Worm (Caenorhabditis elegans) whole organism, midembryonic: ENCODE data around the gene clc-1.

Experiments
- T22C8.4 ChIP-seq: fragments of 200-800 bp; sonication (Bioruptor generic); IDR thresholded peaks from 2 replicates; pipeline ENCODE4 v1.3.6; 2022; ENCODE audit warnings: missing genetic modification characterization, missing compliant biosample characterization
- cog-1 ChIP-seq: sonication (generic microtip); optimal IDR thresholded peaks from 2 replicates; lab custom pipeline; 2016; ENCODE audit warnings: missing genetic modification characterization, missing compliant biosample characterization
- flt-1 ChIP-seq: fragments of 200-800 bp; sonication (Bioruptor generic); IDR thresholded peaks from 2 replicates; pipeline ENCODE4 v1.3.6; 2022; ENCODE audit warnings: missing genetic modification characterization, missing compliant biosample characterization
- klf-2 ChIP-seq: fragments of 200-800 bp; sonication (Bioruptor generic); conservative IDR thresholded peaks from 2 replicates; pipeline ENCODE4 v1.3.6; 2022; ENCODE audit warnings: missing genetic modification reagents, missing genetic modification characterization, missing compliant biosample characterization
- med-1 ChIP-seq: sonication (generic microtip); optimal IDR thresholded peaks from 2 replicates; lab custom pipeline; 2017; ENCODE audit warnings: missing genetic modification characterization, mild to moderate bottlenecking, missing compliant biosample characterization, antibody characterized with exemption, missing genetic modification reagents; ENCODE audit not compliant: insufficient read depth
- ref-1 ChIP-seq: fragments of 200-800 bp; sonication (Bioruptor generic); conservative IDR thresholded peaks from 2 replicates; pipeline ENCODE4 v1.3.6; 2022; ENCODE audit warnings: missing genetic modification reagents, missing genetic modification characterization, missing compliant biosample characterization
- tab-1 ChIP-seq: fragments of 200-800 bp; sonication (Bioruptor generic); IDR thresholded peaks from 2 replicates; pipeline ENCODE4 v1.3.6; 2022; ENCODE audit warnings: missing genetic modification characterization, missing compliant biosample characterization
- ztf-23 ChIP-seq: fragments of 200-800 bp; sonication (Bioruptor generic); IDR thresholded peaks from 2 replicates; pipeline ENCODE4 v1.3.6; 2022; ENCODE audit warnings: missing genetic modification reagents, missing genetic modification characterization, missing compliant biosample characterization
- ztf-29 ChIP-seq: fragments of 200-800 bp; sonication (Bioruptor generic); IDR thresholded peaks from 2 replicates; pipeline ENCODE4 v1.3.6; 2022; ENCODE audit warnings: missing genetic modification reagents, missing genetic modification characterization, missing compliant biosample characterization

ce11 chrX:11067256-11067655, 20.0 kb downstream of the clc-1 start:
- TF ChIP-seq flt-1 (GFP tag; lab: Robert Waterston, UW) (no peak), ref-1 (no peak), ztf-29 (GFP tag; lab: Robert Waterston, UW) (no peak), ztf-23 (GFP tag; lab: Robert Waterston, UW) (no peak), cog-1 (tag; lab: Kevin White, UChicago) (no peak), med-1 (GFP tag; lab: Kevin White, UChicago) (no peak), T22C8.4 (GFP tag; lab: Robert Waterston, UW) (no peak), tab-1 (GFP tag; lab: Robert Waterston, UW) (no peak), klf-2 (GFP tag; lab: Robert Waterston, UW) (no peak)
